Fruit fly (Drosophila melanogaster) whole organism, wandering third instar larva: ENCODE measurements around the gene CG17549.

Source experiments
- Abd-B ChIP-seq: fragments of >200 bp; optimal IDR thresholded peaks from 2 replicates; lab custom pipeline; 2017; ENCODE audit warnings: missing biosample characterization, missing genetic modification characterization
- CG32264 ChIP-seq: fragments of 200-800 bp; sonication (Bioruptor generic); optimal IDR thresholded peaks from 2 replicates; lab custom pipeline; 2016; ENCODE audit warnings: missing biosample characterization, missing genetic modification characterization
- CG9705 ChIP-seq: fragments of 200-800 bp; sonication (Bioruptor generic); optimal IDR thresholded peaks from 2 replicates; lab custom pipeline; 2018; ENCODE audit warnings: missing biosample characterization, mild to moderate bottlenecking, missing genetic modification characterization
- CrebA ChIP-seq: fragments of 200-800 bp; sonication (Bioruptor generic); optimal IDR thresholded peaks from 2 replicates; lab custom pipeline; 2016; ENCODE audit warnings: missing biosample characterization, mild to moderate bottlenecking, missing genetic modification characterization, borderline replicate concordance
- Dfd ChIP-seq: fragments of >200 bp; optimal IDR thresholded peaks from 2 replicates; lab custom pipeline; 2017; ENCODE audit warnings: missing biosample characterization, missing genetic modification characterization
- Dif ChIP-seq: fragments of 200-275, 200-300 bp; sonication (Bioruptor generic); optimal IDR thresholded peaks from 2 replicates; lab custom pipeline; 2018; ENCODE audit warnings: missing biosample characterization, missing genetic modification characterization; ENCODE audit not compliant: partially characterized antibody
- GATAd ChIP-seq: sonication (Bioruptor generic); optimal IDR thresholded peaks from 2 replicates; lab custom pipeline; 2016; ENCODE audit warnings: missing biosample characterization, missing genetic modification characterization
- HLH106 ChIP-seq: fragments of 200-800 bp; optimal IDR thresholded peaks from 3 replicates; lab custom pipeline; 2019; ENCODE audit warnings: missing biosample characterization, mild to moderate bottlenecking, missing genetic modification characterization, moderate library complexity
- Hnf4 ChIP-seq: fragments of 200-800 bp; sonication (Bioruptor generic); optimal IDR thresholded peaks from 2 replicates; lab custom pipeline; 2016; ENCODE audit warnings: missing biosample characterization, mild to moderate bottlenecking, missing genetic modification characterization
- Hr78 ChIP-seq: fragments of >200 bp; optimal IDR thresholded peaks from 2 replicates; lab custom pipeline; 2017; ENCODE audit warnings: missing biosample characterization, missing genetic modification characterization
- Hr83 ChIP-seq: fragments of 200-300 bp; sonication (Bioruptor generic); optimal IDR thresholded peaks from 2 replicates; lab custom pipeline; 2016; ENCODE audit warnings: missing biosample characterization, mild to moderate bottlenecking, missing genetic modification characterization, moderate library complexity; ENCODE audit not compliant: poor library complexity, severe bottlenecking
- Jra ChIP-seq: sonication (Bioruptor generic); optimal IDR thresholded peaks from 2 replicates; lab custom pipeline; 2016; ENCODE audit warnings: missing biosample characterization, missing genetic modification characterization
- Mio ChIP-seq: sonication (Bioruptor generic); optimal IDR thresholded peaks from 2 replicates; lab custom pipeline; 2016; ENCODE audit warnings: missing biosample characterization, missing genetic modification characterization
- Myc ChIP-seq: fragments of >200 bp; optimal IDR thresholded peaks from 2 replicates; lab custom pipeline; 2017
- N ChIP-seq: fragments of >200 bp; optimal IDR thresholded peaks from 2 replicates; lab custom pipeline; 2018; ENCODE audit warnings: missing biosample characterization, missing external identifiers, missing genetic modification characterization
- OdsH ChIP-seq: fragments of 200-800 bp; sonication (Bioruptor generic); optimal IDR thresholded peaks from 2 replicates; lab custom pipeline; 2016; ENCODE audit warnings: missing biosample characterization, mild to moderate bottlenecking, missing genetic modification characterization
- Rel ChIP-seq, 2 experiments: fragments of 200-800 bp; sonication (Bioruptor generic) in 1 of 2; optimal IDR thresholded peaks; 2 replicates in 1 of 2; 3 replicates in 1 of 2; lab custom pipeline; 2016 to 2019; ENCODE audit warnings: mild to moderate bottlenecking in 2 of 2, missing biosample characterization in 2 of 2, missing genetic modification characterization in 2 of 2, moderate library complexity in 1 of 2
- Sp1 ChIP-seq: fragments of 200-800 bp; sonication (Bioruptor generic); optimal IDR thresholded peaks from 3 replicates; lab custom pipeline; 2019; ENCODE audit warnings: missing biosample characterization, mild to moderate bottlenecking, missing genetic modification characterization, moderate library complexity
- Vsx2 ChIP-seq: fragments of 200-300, 225-300 bp; sonication (Bioruptor generic); optimal IDR thresholded peaks from 2 replicates; lab custom pipeline; 2018; ENCODE audit warnings: missing biosample characterization, missing genetic modification characterization; ENCODE audit not compliant: partially characterized antibody
- br ChIP-seq: fragments of 200-800 bp; sonication (Bioruptor generic); optimal IDR thresholded peaks from 2 replicates; lab custom pipeline; 2016; ENCODE audit warnings: missing biosample characterization, missing genetic modification characterization
- brk ChIP-seq: fragments of 200-800 bp; sonication (Bioruptor generic); optimal IDR thresholded peaks from 2 replicates; lab custom pipeline; 2016; ENCODE audit warnings: missing biosample characterization, mild to moderate bottlenecking, missing genetic modification characterization
- dl ChIP-seq, 2 experiments: fragments of 175-275, 200-275 bp in 1 of 2; fragments of 200-275 bp in 1 of 2; sonication (Bioruptor generic); optimal IDR thresholded peaks; lab custom pipeline; 2018; ENCODE audit warnings: mild to moderate bottlenecking in 2 of 2, missing biosample characterization in 2 of 2, missing genetic modification characterization in 2 of 2, moderate library complexity in 2 of 2; ENCODE audit not compliant: partially characterized antibody in 2 of 2, insufficient read depth in 1 of 2
- dmrt93B ChIP-seq: fragments of 200-800 bp; sonication (Bioruptor generic); optimal IDR thresholded peaks from 2 replicates; lab custom pipeline; 2018; ENCODE audit warnings: missing biosample characterization, mild to moderate bottlenecking, missing genetic modification characterization
- dsf ChIP-seq: sonication (Bioruptor generic); optimal IDR thresholded peaks from 2 replicates; lab custom pipeline; 2016; ENCODE audit warnings: missing biosample characterization, missing genetic modification characterization, borderline replicate concordance
- ey ChIP-seq: fragments of 200-800 bp; sonication (Bioruptor generic); optimal IDR thresholded peaks from 2 replicates; lab custom pipeline; 2016; ENCODE audit warnings: missing biosample characterization, missing genetic modification characterization
- foxo ChIP-seq, 2 experiments: fragments of 200-800 bp; sonication (Bioruptor generic); optimal IDR thresholded peaks; 2 replicates in 1 of 2; 3 replicates in 1 of 2; lab custom pipeline; 2016 to 2017; ENCODE audit warnings: missing biosample characterization in 2 of 2, missing genetic modification characterization in 2 of 2
- fru ChIP-seq: fragments of 200-800 bp; sonication (Bioruptor generic); optimal IDR thresholded peaks from 3 replicates; lab custom pipeline; 2016; ENCODE audit warnings: missing biosample characterization, mild to moderate bottlenecking, missing genetic modification characterization
- h ChIP-seq: fragments of 200-800 bp; sonication (Bioruptor generic); optimal IDR thresholded peaks from 3 replicates; lab custom pipeline; 2016; ENCODE audit warnings: missing biosample characterization, mild to moderate bottlenecking, missing genetic modification characterization
- jim ChIP-seq: fragments of 175-275, 200-325 bp; sonication (Bioruptor generic); optimal IDR thresholded peaks from 2 replicates; lab custom pipeline; 2016; ENCODE audit warnings: missing biosample characterization, mild to moderate bottlenecking, missing genetic modification characterization
- lola ChIP-seq: fragments of >200 bp; optimal IDR thresholded peaks from 2 replicates; lab custom pipeline; 2017; ENCODE audit warnings: missing biosample characterization, missing genetic modification characterization
- pan ChIP-seq: fragments of >200 bp; optimal IDR thresholded peaks from 2 replicates; lab custom pipeline; 2017
- psq ChIP-seq: fragments of 200-800 bp; sonication (Bioruptor generic); optimal IDR thresholded peaks from 3 replicates; lab custom pipeline; 2017; ENCODE audit warnings: missing biosample characterization, mild to moderate bottlenecking, missing genetic modification characterization, moderate library complexity
- rgr ChIP-seq: fragments of 200-800 bp; sonication (Bioruptor generic); optimal IDR thresholded peaks from 3 replicates; lab custom pipeline; 2016; ENCODE audit warnings: missing biosample characterization, mild to moderate bottlenecking, missing genetic modification characterization
- sage ChIP-seq: fragments of 200-800 bp; sonication (Bioruptor generic); optimal IDR thresholded peaks from 2 replicates; lab custom pipeline; 2016; ENCODE audit warnings: missing biosample characterization, mild to moderate bottlenecking, missing genetic modification characterization
- sv ChIP-seq: fragments of 200-800 bp; sonication (Bioruptor generic); optimal IDR thresholded peaks from 3 replicates; lab custom pipeline; 2016; ENCODE audit warnings: missing biosample characterization, missing genetic modification characterization
- tai ChIP-seq: sonication (Bioruptor generic); optimal IDR thresholded peaks from 2 replicates; lab custom pipeline; 2016; ENCODE audit warnings: missing biosample characterization, missing genetic modification characterization
- usp ChIP-seq: fragments of >200 bp; optimal IDR thresholded peaks from 2 replicates; lab custom pipeline; 2017; ENCODE audit warnings: missing biosample characterization, missing genetic modification characterization
- woc ChIP-seq: sonication (Bioruptor generic); optimal IDR thresholded peaks from 2 replicates; lab custom pipeline; 2016; ENCODE audit warnings: missing biosample characterization, mild to moderate bottlenecking, missing genetic modification characterization

Gene CG17549

DNA sequence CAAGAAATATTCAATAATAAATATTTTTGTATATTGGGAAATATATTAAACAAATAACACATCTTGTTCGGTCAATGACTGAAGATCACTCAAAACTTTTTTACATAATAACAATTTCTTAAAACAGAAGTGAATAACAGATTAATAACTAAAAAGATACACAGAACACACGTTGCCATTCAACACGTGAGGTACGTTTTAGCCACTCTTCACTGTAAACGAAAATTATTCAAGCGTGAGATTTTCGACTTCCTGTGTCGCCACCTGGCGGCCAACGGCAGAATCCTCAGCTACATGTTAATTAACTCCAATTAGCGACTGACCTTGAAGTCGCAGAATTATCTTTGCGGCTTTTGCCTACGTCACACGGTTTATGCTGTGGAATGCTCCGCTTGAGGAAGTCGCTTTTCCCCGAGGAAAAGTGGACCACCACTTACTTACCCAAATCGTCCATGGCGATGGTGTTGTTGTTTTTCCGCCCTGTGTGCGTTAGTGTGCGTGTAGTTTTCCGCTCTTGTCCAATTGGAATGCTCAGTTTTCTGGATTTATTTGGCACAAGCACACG lies 36.0 kb upstream of the CG17549 start:
- TF ChIP-seq sv (GFP tag; lab: Kevin White, UChicago): peak; percentile 94
- TF ChIP-seq N (GFP tag; lab: Kevin White, UChicago): no peak
- no peak for TF ChIP-seq jim (GFP tag; lab: Kevin White, UChicago)
- TF ChIP-seq Rel (GFP tag; optimal IDR thresholded peaks at IDR 0.05; lab: Kevin White, UChicago): no peak
- TF ChIP-seq Rel (tag; optimal IDR thresholded peaks at IDR 0.05; lab: Kevin White, UChicago): no peak
- TF ChIP-seq dmrt93B (GFP tag; lab: Kevin White, UChicago): peak; percentile 21
- TF ChIP-seq Dfd (GFP tag; lab: Kevin White, UChicago): no peak
- TF ChIP-seq brk (GFP tag; lab: Kevin White, UChicago): peak; percentile 70
- TF ChIP-seq Mio (GFP tag; lab: Kevin White, UChicago): no peak
- TF ChIP-seq woc (GFP tag; lab: Kevin White, UChicago): peak; percentile 30
- TF ChIP-seq CrebA (GFP tag; lab: Kevin White, UChicago): no peak
- no peak for TF ChIP-seq Myc (lab: Kevin White, UChicago)
- no peak for TF ChIP-seq dsf (GFP tag; lab: Kevin White, UChicago)
- peak; percentile 65 for TF ChIP-seq fru (GFP tag; lab: Kevin White, UChicago)
- no peak for TF ChIP-seq lola (GFP tag; lab: Kevin White, UChicago)
- no peak for TF ChIP-seq dl (GFP tag; optimal IDR thresholded peaks at IDR 0.05; lab: Kevin White, UChicago; ENCODE audit: insufficient read depth in 1 of 2, partially characterized antibody in 2 of 2)
- TF ChIP-seq ey (GFP tag; lab: Kevin White, UChicago): peak; percentile 46
- TF ChIP-seq Hr78 (GFP tag; lab: Kevin White, UChicago): no peak
- TF ChIP-seq sage: peak; percentile 59
- TF ChIP-seq usp (GFP tag; lab: Kevin White, UChicago): no peak
- no peak for TF ChIP-seq GATAd (GFP tag; lab: Kevin White, UChicago)
- no peak for TF ChIP-seq CG9705
- peak; percentile 29 for TF ChIP-seq br (GFP tag; lab: Kevin White, UChicago)
- TF ChIP-seq CG32264: peak; percentile 6
- TF ChIP-seq Vsx2 (GFP tag; lab: Kevin White, UChicago): peak; percentile 81
- TF ChIP-seq h: peak; percentile 44
- no peak for TF ChIP-seq Hnf4 (GFP tag; lab: Kevin White, UChicago)
- TF ChIP-seq HLH106 (tag; lab: Kevin White, UChicago): peak; percentile 69
- TF ChIP-seq Jra: no peak
- TF ChIP-seq rgr (GFP tag; lab: Kevin White, UChicago): peak; percentile 68
- peak; percentile 40 for TF ChIP-seq Sp1
- no peak for TF ChIP-seq Hr83 (GFP tag; lab: Kevin White, UChicago)
- TF ChIP-seq foxo (GFP tag; optimal IDR thresholded peaks at IDR 0.05; lab: Kevin White, UChicago): peak in 1 of 2 experiments; percentile 73
- TF ChIP-seq tai (GFP tag; lab: Kevin White, UChicago): no peak
- no peak for TF ChIP-seq Abd-B (GFP tag; lab: Kevin White, UChicago)
- TF ChIP-seq OdsH (GFP tag; lab: Kevin White, UChicago): peak; percentile 58
- TF ChIP-seq psq: peak; percentile 53
- TF ChIP-seq Dif: no peak
- TF ChIP-seq pan: no peak

DNA sequence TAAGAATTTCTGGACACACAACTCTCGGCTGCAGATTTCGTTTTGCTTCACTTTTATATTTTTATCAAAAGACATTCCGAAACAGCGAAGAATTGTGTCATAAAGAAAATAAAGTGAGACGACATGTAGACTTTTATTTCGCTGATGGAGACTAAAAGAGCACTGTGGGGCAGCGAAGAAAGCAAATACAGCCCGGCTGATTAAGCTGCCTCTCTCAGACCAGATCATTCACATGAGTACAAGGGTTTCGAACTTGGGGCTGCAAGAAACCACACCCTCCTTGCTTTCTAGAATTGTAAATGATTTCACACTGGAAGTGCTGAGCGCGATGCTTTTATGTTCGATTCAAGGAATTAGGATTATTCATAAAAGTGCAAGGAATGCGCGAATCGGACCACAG lies 35.2 kb upstream of the CG17549 start:
- TF ChIP-seq tai (GFP tag; lab: Kevin White, UChicago): no peak
- TF ChIP-seq Hnf4 (GFP tag; lab: Kevin White, UChicago): no peak
- no peak for TF ChIP-seq pan
- peak; percentile 28 for TF ChIP-seq Hr83 (GFP tag; lab: Kevin White, UChicago)
- no peak for TF ChIP-seq CrebA (GFP tag; lab: Kevin White, UChicago)
- no peak for TF ChIP-seq psq
- TF ChIP-seq Jra: no peak
- no peak for TF ChIP-seq Dif
- no peak for TF ChIP-seq woc (GFP tag; lab: Kevin White, UChicago)
- TF ChIP-seq Myc (lab: Kevin White, UChicago): no peak
- peak; percentile 5 for TF ChIP-seq h
- TF ChIP-seq, all 38 proteins: peak for 2
